Worm (Caenorhabditis elegans) whole organism, L3 larva: ENCODE measurements around the gene F31B9.4.
A peak's percentile ranks its signal among the peaks of the same experiment; 100 is the strongest.

Experiments used
- R02D3.7 ChIP-seq: fragments of 150-350 bp; optimal IDR thresholded peaks from 2 replicates; lab custom pipeline; 2014; ENCODE audit warnings: missing biosample characterization, missing genetic modification characterization
- ZK546.5 ChIP-seq: sonication (generic microtip); optimal IDR thresholded peaks from 2 replicates; lab custom pipeline; 2017; ENCODE audit warnings: missing biosample characterization, missing genetic modification characterization
- aly-2 ChIP-seq: fragments of 150-350 bp; optimal IDR thresholded peaks from 2 replicates; lab custom pipeline; 2014; ENCODE audit warnings: missing biosample characterization, missing genetic modification characterization
- ceh-28 ChIP-seq: fragments of 150-350 bp; optimal IDR thresholded peaks from 2 replicates; lab custom pipeline; 2014; ENCODE audit warnings: missing biosample characterization, missing genetic modification reagents, missing genetic modification characterization
- ceh-82 ChIP-seq: fragments of 150-350 bp; optimal IDR thresholded peaks from 2 replicates; lab custom pipeline; 2014; ENCODE audit warnings: missing biosample characterization, missing genetic modification characterization
- daf-12 ChIP-seq: fragments of 150-350 bp; optimal IDR thresholded peaks from 2 replicates; lab custom pipeline; 2014; ENCODE audit warnings: missing biosample characterization, missing genetic modification reagents, missing genetic modification characterization
- egl-27 ChIP-seq: sonication (generic microtip); optimal IDR thresholded peaks from 4 replicates; lab custom pipeline; 2017; ENCODE audit warnings: missing biosample characterization, missing genetic modification reagents, missing genetic modification characterization
- elt-1 ChIP-seq: fragments of 150-350 bp; optimal IDR thresholded peaks from 2 replicates; lab custom pipeline; 2014; ENCODE audit warnings: missing biosample characterization, missing genetic modification characterization
- elt-2 ChIP-seq: sonication (generic microtip); optimal IDR thresholded peaks from 2 replicates; lab custom pipeline; 2016; ENCODE audit warnings: missing genetic modification reagents, mild to moderate bottlenecking, missing genetic modification characterization, missing compliant biosample characterization
- elt-3 ChIP-seq, 3 experiments: fragments of 150-350 bp in 1 of 3; sonication (generic microtip) in 2 of 3; optimal IDR thresholded peaks; 2 replicates in 2 of 3; 4 replicates in 1 of 3; lab custom pipeline; 2014 to 2017; ENCODE audit warnings: missing biosample characterization in 3 of 3, missing genetic modification characterization in 3 of 3
- eor-1 ChIP-seq, 2 experiments: fragments of 150-350 bp; optimal IDR thresholded peaks; 2 replicates each; lab custom pipeline; 2014 to 2018; ENCODE audit warnings: missing biosample characterization in 2 of 2, missing genetic modification characterization in 2 of 2
- fkh-2 ChIP-seq: fragments of 150-350 bp; optimal IDR thresholded peaks from 2 replicates; lab custom pipeline; 2014; ENCODE audit warnings: missing biosample characterization, missing genetic modification reagents, missing genetic modification characterization
- fos-1 ChIP-seq: fragments of 150-350 bp; optimal IDR thresholded peaks from 2 replicates; lab custom pipeline; 2014; ENCODE audit warnings: missing biosample characterization, missing genetic modification characterization
- hmg-11 ChIP-seq: sonication (generic microtip); optimal IDR thresholded peaks from 2 replicates; lab custom pipeline; 2016; ENCODE audit warnings: missing genetic modification characterization, missing compliant biosample characterization
- jun-1 ChIP-seq: fragments of 150-350 bp; optimal IDR thresholded peaks from 2 replicates; lab custom pipeline; 2014; ENCODE audit warnings: missing biosample characterization, missing genetic modification reagents, missing genetic modification characterization
- lin-15B ChIP-seq: fragments of 150-350 bp; optimal IDR thresholded peaks from 2 replicates; lab custom pipeline; 2014; ENCODE audit warnings: missing biosample characterization, missing genetic modification characterization
- lin-39 ChIP-seq: fragments of 150-350 bp; optimal IDR thresholded peaks from 2 replicates; lab custom pipeline; 2018; ENCODE audit warnings: missing biosample characterization, missing genetic modification reagents, missing genetic modification characterization
- lsy-12 ChIP-seq: sonication (generic microtip); optimal IDR thresholded peaks from 2 replicates; lab custom pipeline; 2016; ENCODE audit warnings: mild to moderate bottlenecking, missing genetic modification characterization, missing compliant biosample characterization
- mdl-1 ChIP-seq: fragments of 150-350 bp; optimal IDR thresholded peaks from 2 replicates; lab custom pipeline; 2014; ENCODE audit warnings: missing biosample characterization, missing genetic modification characterization
- nhr-11 ChIP-seq: fragments of 150-350 bp; optimal IDR thresholded peaks from 2 replicates; lab custom pipeline; 2014; ENCODE audit warnings: missing biosample characterization, missing genetic modification characterization
- nhr-12 ChIP-seq: fragments of 150-350 bp; optimal IDR thresholded peaks from 2 replicates; lab custom pipeline; 2014; ENCODE audit warnings: missing biosample characterization, missing genetic modification characterization
- nhr-28 ChIP-seq: fragments of 150-350 bp; optimal IDR thresholded peaks from 2 replicates; lab custom pipeline; 2014; ENCODE audit warnings: missing biosample characterization, missing genetic modification characterization
- nhr-76 ChIP-seq: fragments of 150-350 bp; sonication (generic microtip); optimal IDR thresholded peaks from 5 replicates; lab custom pipeline; 2014; ENCODE audit warnings: missing biosample characterization, missing genetic modification characterization
- nhr-77 ChIP-seq: fragments of 150-350 bp; optimal IDR thresholded peaks from 2 replicates; lab custom pipeline; 2014; ENCODE audit warnings: missing biosample characterization, missing genetic modification characterization
- pqm-1 ChIP-seq: fragments of 150-350 bp; optimal IDR thresholded peaks from 2 replicates; lab custom pipeline; 2017; ENCODE audit warnings: missing biosample characterization, missing genetic modification characterization, inconsistent platforms
- sea-2 ChIP-seq: fragments of 150-350 bp; sonication (generic microtip); optimal IDR thresholded peaks from 4 replicates; lab custom pipeline; 2014; ENCODE audit warnings: missing biosample characterization, missing genetic modification reagents, missing genetic modification characterization
- skn-1 ChIP-seq: fragments of 150-350 bp; optimal IDR thresholded peaks from 2 replicates; lab custom pipeline; 2014; ENCODE audit warnings: missing biosample characterization, missing genetic modification characterization
- snpc-4 ChIP-seq: fragments of 150-350 bp; optimal IDR thresholded peaks from 2 replicates; lab custom pipeline; 2014; ENCODE audit warnings: missing biosample characterization, missing genetic modification characterization
- tbx-2 ChIP-seq: sonication (generic microtip); optimal IDR thresholded peaks from 2 replicates; lab custom pipeline; 2016; ENCODE audit warnings: mild to moderate bottlenecking, missing genetic modification characterization, missing compliant biosample characterization
- unc-39 ChIP-seq: sonication (generic microtip); optimal IDR thresholded peaks from 4 replicates; lab custom pipeline; 2017; ENCODE audit warnings: missing biosample characterization, missing genetic modification characterization
- zag-1 ChIP-seq: fragments of 150-350 bp; optimal IDR thresholded peaks from 2 replicates; lab custom pipeline; 2014; ENCODE audit warnings: missing biosample characterization, missing genetic modification characterization
- ztf-11 ChIP-seq: fragments of 150-350 bp; optimal IDR thresholded peaks from 2 replicates; lab custom pipeline; 2014; ENCODE audit warnings: missing biosample characterization, missing genetic modification characterization
- ztf-4 ChIP-seq: fragments of 150-350 bp; optimal IDR thresholded peaks from 2 replicates; lab custom pipeline; 2014; ENCODE audit warnings: missing biosample characterization, missing genetic modification characterization

F31B9.4 gene

ce11 chrX:15917000-15917399 is at the start of gene F31B9.4, which contains the start of gene F31B9.2:
Gene F31B9.4, minus strand, starts transcription at chrX:15917100.
Gene F31B9.2, plus strand, starts transcription at chrX:15917367.
- TF ChIP-seq ztf-4 (tag; lab: Kevin White, UChicago), result no peak
- TF ChIP-seq elt-3 (tag; optimal IDR thresholded peaks at IDR 0.05; lab: Kevin White, UChicago), result no peak
- no peak for TF ChIP-seq unc-39 (tag; lab: Kevin White, UChicago)
- no peak for TF ChIP-seq daf-12
- no peak for TF ChIP-seq eor-1 (tag; optimal IDR thresholded peaks at IDR 0.05; lab: Kevin White, UChicago)
- TF ChIP-seq nhr-76 (tag; lab: Kevin White, UChicago), result no peak
- no peak for TF ChIP-seq nhr-12 (tag; lab: Kevin White, UChicago)
- no peak for TF ChIP-seq jun-1 (tag; lab: Kevin White, UChicago)
- no peak for TF ChIP-seq lin-39
- no peak for TF ChIP-seq sea-2
- no peak for TF ChIP-seq pqm-1 (tag; lab: Kevin White, UChicago)
- no peak for TF ChIP-seq mdl-1 (tag; lab: Kevin White, UChicago)
- TF ChIP-seq elt-1 (tag; lab: Kevin White, UChicago), result no peak
- TF ChIP-seq, all 47 proteins: peak for 0

- TF ChIP-seq lsy-12 (tag; lab: Kevin White, UChicago) (no peak), R02D3.7 (tag; lab: Kevin White, UChicago) (no peak), fkh-2 (no peak)
Measured at ce11 chrX:15958767-15959166, 41.9 kb upstream of the F31B9.4 start, which contains the start of gene C09G1.5. Gene C09G1.5, plus strand, starts transcription at chrX:15959067.

ce11 chrX:15953611-15954010 is 36.7 kb upstream of the F31B9.4 start:
- TF ChIP-seq snpc-4 (tag; lab: Kevin White, UChicago) (peak; percentile 8), lsy-12 (tag; lab: Kevin White, UChicago) (no peak)
- TF ChIP-seq, all 47 proteins: peak for 1

- TF ChIP-seq eor-1 (tag; optimal IDR thresholded peaks at IDR 0.05; lab: Kevin White, UChicago) (no peak), jun-1 (tag; lab: Kevin White, UChicago) (no peak), daf-12 (no peak), elt-3 (tag; optimal IDR thresholded peaks at IDR 0.05; lab: Kevin White, UChicago) (no peak), nhr-76 (tag; lab: Kevin White, UChicago) (no peak), sea-2 (no peak), aly-2 (tag; lab: Kevin White, UChicago) (no peak), skn-1 (tag; lab: Kevin White, UChicago) (no peak), lin-39 (no peak)
Measured at ce11 chrX:15953086-15953485, 36.2 kb upstream of the F31B9.4 start.

ce11 chrX:15951194-15951593 is 34.3 kb upstream of the F31B9.4 start, which contains the start of gene col-186:
Gene col-186, plus strand, starts transcription at chrX:15951494.
- no peak for TF ChIP-seq ztf-4 (tag; lab: Kevin White, UChicago)
- TF ChIP-seq sea-2, result no peak

ce11 chrX:15945806-15946205 is 28.9 kb upstream of the F31B9.4 start:
- TF ChIP-seq fos-1, result no peak
- no peak for TF ChIP-seq skn-1 (tag; lab: Kevin White, UChicago)
- no peak for TF ChIP-seq nhr-28 (tag; lab: Kevin White, UChicago)
- TF ChIP-seq unc-39 (tag; lab: Kevin White, UChicago), result no peak
- no peak for TF ChIP-seq aly-2 (tag; lab: Kevin White, UChicago)
- TF ChIP-seq zag-1 (tag; lab: Kevin White, UChicago), result no peak
- TF ChIP-seq elt-1 (tag; lab: Kevin White, UChicago), result no peak
- no peak for TF ChIP-seq elt-2 (tag; lab: Kevin White, UChicago)
- TF ChIP-seq hmg-11 (tag; lab: Kevin White, UChicago), result no peak
- no peak for TF ChIP-seq ztf-11 (tag; lab: Kevin White, UChicago)
- no peak for TF ChIP-seq nhr-77 (tag; lab: Kevin White, UChicago)
- no peak for TF ChIP-seq egl-27
- no peak for TF ChIP-seq ceh-82
- TF ChIP-seq tbx-2 (tag; lab: Kevin White, UChicago), result no peak
- TF ChIP-seq ZK546.5, result no peak

ce11 chrX:15944198-15944597 is 27.3 kb upstream of the F31B9.4 start:
- no peak for TF ChIP-seq lin-15B
- no peak for TF ChIP-seq skn-1 (tag; lab: Kevin White, UChicago)
- TF ChIP-seq nhr-76 (tag; lab: Kevin White, UChicago), result no peak
- TF ChIP-seq ceh-28 (tag; lab: Kevin White, UChicago), result no peak
- no peak for TF ChIP-seq eor-1 (tag; optimal IDR thresholded peaks at IDR 0.05; lab: Kevin White, UChicago)
- TF ChIP-seq lsy-12 (tag; lab: Kevin White, UChicago), result no peak
- TF ChIP-seq nhr-11 (tag; lab: Kevin White, UChicago), result no peak
- TF ChIP-seq nhr-28 (tag; lab: Kevin White, UChicago), result no peak
- no peak for TF ChIP-seq ceh-82
- no peak for TF ChIP-seq egl-27
- TF ChIP-seq elt-1 (tag; lab: Kevin White, UChicago), result no peak
